Worm (Caenorhabditis elegans) whole organism, young adult: ENCODE results near the gene math-7.

Experiments
- F37B4.10 ChIP-seq: fragments of 200-800 bp; sonication (Bioruptor generic); IDR thresholded peaks from 2 replicates; pipeline ENCODE4 v1.3.6; 2022; ENCODE audit warnings: missing genetic modification characterization, missing compliant biosample characterization
- attf-3 ChIP-seq: fragments of 200-800 bp; sonication (Bioruptor generic); conservative IDR thresholded peaks from 2 replicates; pipeline ENCODE4 v1.3.6; 2022; ENCODE audit warnings: missing genetic modification reagents, missing genetic modification characterization, missing compliant biosample characterization
- attf-5 ChIP-seq: fragments of 200-800 bp; sonication (Bioruptor generic); optimal IDR thresholded peaks from 2 replicates; lab custom pipeline; 2018; ENCODE audit warnings: mild to moderate bottlenecking, missing genetic modification characterization, missing compliant biosample characterization
- egl-18 ChIP-seq: fragments of 200-800 bp; sonication (Bioruptor generic); IDR thresholded peaks from 2 replicates; pipeline ENCODE4 v1.3.6; 2022; ENCODE audit warnings: missing genetic modification reagents, missing genetic modification characterization, missing compliant biosample characterization
- hrde-1 ChIP-seq: sonication (generic microtip); optimal IDR thresholded peaks from 2 replicates; lab custom pipeline; 2016; ENCODE audit warnings: missing genetic modification characterization, mild to moderate bottlenecking, missing compliant biosample characterization, moderate library complexity, missing genotype, missing genetic modification reagents, borderline replicate concordance
- let-607 ChIP-seq, 2 experiments: fragments of 200-800 bp in 1 of 2; sonication (Bioruptor generic) in 1 of 2; sonication (generic microtip) in 1 of 2; optimal IDR thresholded peaks; 2 replicates each; lab custom pipeline; 2016 to 2018; ENCODE audit warnings: mild to moderate bottlenecking in 2 of 2, missing compliant biosample characterization in 2 of 2, missing genetic modification characterization in 2 of 2, moderate library complexity in 2 of 2, missing genotype in 1 of 2
- madf-6 ChIP-seq: fragments of 200-800 bp; sonication (Bioruptor generic); IDR thresholded peaks from 2 replicates; pipeline ENCODE4 v1.3.6; 2022; ENCODE audit warnings: missing genetic modification reagents, missing genetic modification characterization, missing compliant biosample characterization
- nhr-80 ChIP-seq: sonication (generic microtip); optimal IDR thresholded peaks from 2 replicates; lab custom pipeline; 2016; ENCODE audit warnings: missing genetic modification characterization, missing compliant biosample characterization
- rec-8 ChIP-seq, 2 experiments: sonication (generic microtip); optimal IDR thresholded peaks; 2 replicates each; lab custom pipeline; 2016; ENCODE audit warnings: mild to moderate bottlenecking in 2 of 2, missing genetic modification characterization in 2 of 2, missing genetic modification reagents in 2 of 2, missing genotype in 2 of 2, missing biosample characterization in 1 of 2, missing compliant biosample characterization in 1 of 2, moderate library complexity in 1 of 2
- tbp1 ChIP-seq: fragments of 200-800 bp; sonication (Bioruptor generic); optimal IDR thresholded peaks from 2 replicates; lab custom pipeline; 2018; ENCODE audit warnings: mild to moderate bottlenecking, missing genetic modification characterization, missing compliant biosample characterization
- unc-62 ChIP-seq: fragments of 150-350 bp; optimal IDR thresholded peaks from 2 replicates; lab custom pipeline; 2014; ENCODE audit warnings: missing biosample characterization, missing genetic modification reagents, missing genetic modification characterization
- zim-3 ChIP-seq: sonication (generic microtip); optimal IDR thresholded peaks from 2 replicates; lab custom pipeline; 2017; ENCODE audit warnings: mild to moderate bottlenecking, missing genetic modification characterization, moderate library complexity, missing compliant biosample characterization
- ztf-26 ChIP-seq: sonication (generic microtip); optimal IDR thresholded peaks from 2 replicates; lab custom pipeline; 2017; ENCODE audit warnings: missing genetic modification characterization, missing compliant biosample characterization
- ztf-28 ChIP-seq: fragments of 200-800 bp; sonication (Bioruptor generic); IDR thresholded peaks from 2 replicates; pipeline ENCODE4 v1.3.6; 2022; ENCODE audit warnings: missing genetic modification reagents, missing genetic modification characterization, missing compliant biosample characterization

- no peak for TF ChIP-seq tbp1
- TF ChIP-seq attf-5 (GFP tag; lab: Kevin White, UChicago) = no peak
- no peak for TF ChIP-seq unc-62 (GFP tag; lab: Kevin White, UChicago)
- TF ChIP-seq attf-3 (GFP tag; lab: Robert Waterston, UW) = no peak
- no peak for TF ChIP-seq F37B4.10 (GFP tag; lab: Robert Waterston, UW)
- TF ChIP-seq egl-18 = no peak
- no peak for TF ChIP-seq zim-3 (tag; lab: Kevin White, UChicago)
- TF ChIP-seq rec-8 (tag; optimal IDR thresholded peaks at IDR 0.05; lab: Kevin White, UChicago) = no peak
- TF ChIP-seq nhr-80 = no peak
- no peak for TF ChIP-seq madf-6 (GFP tag; lab: Robert Waterston, UW)
- TF ChIP-seq ztf-28 (GFP tag; lab: Robert Waterston, UW) = no peak
- no peak for TF ChIP-seq ztf-26 (tag; lab: Kevin White, UChicago)
- TF ChIP-seq hrde-1 (tag; lab: Kevin White, UChicago) = no peak
- TF ChIP-seq let-607 (tag; optimal IDR thresholded peaks at IDR 0.05; lab: Kevin White, UChicago) = no peak
Measured at ce11 chrII:1882705-1883104, 3.6 kb downstream of the math-7 start, which contains the start of gene math-5.
